Fruit fly (Drosophila melanogaster) whole organism, wandering third instar larva: Measurements from ENCODE around the gene Mgat4b.

Experiments
- Abd-B ChIP-seq: fragments of >200 bp; optimal IDR thresholded peaks from 2 replicates; lab custom pipeline; 2017; ENCODE audit warnings: missing biosample characterization, missing genetic modification characterization
- CG32264 ChIP-seq: fragments of 200-800 bp; sonication (Bioruptor generic); optimal IDR thresholded peaks from 2 replicates; lab custom pipeline; 2016; ENCODE audit warnings: missing biosample characterization, missing genetic modification characterization
- CG9705 ChIP-seq: fragments of 200-800 bp; sonication (Bioruptor generic); optimal IDR thresholded peaks from 2 replicates; lab custom pipeline; 2018; ENCODE audit warnings: missing biosample characterization, mild to moderate bottlenecking, missing genetic modification characterization
- CrebA ChIP-seq: fragments of 200-800 bp; sonication (Bioruptor generic); optimal IDR thresholded peaks from 2 replicates; lab custom pipeline; 2016; ENCODE audit warnings: missing biosample characterization, mild to moderate bottlenecking, missing genetic modification characterization, borderline replicate concordance
- Dfd ChIP-seq: fragments of >200 bp; optimal IDR thresholded peaks from 2 replicates; lab custom pipeline; 2017; ENCODE audit warnings: missing biosample characterization, missing genetic modification characterization
- Dif ChIP-seq: fragments of 200-275, 200-300 bp; sonication (Bioruptor generic); optimal IDR thresholded peaks from 2 replicates; lab custom pipeline; 2018; ENCODE audit warnings: missing biosample characterization, missing genetic modification characterization; ENCODE audit not compliant: partially characterized antibody
- GATAd ChIP-seq: sonication (Bioruptor generic); optimal IDR thresholded peaks from 2 replicates; lab custom pipeline; 2016; ENCODE audit warnings: missing biosample characterization, missing genetic modification characterization
- HLH106 ChIP-seq: fragments of 200-800 bp; optimal IDR thresholded peaks from 3 replicates; lab custom pipeline; 2019; ENCODE audit warnings: missing biosample characterization, mild to moderate bottlenecking, missing genetic modification characterization, moderate library complexity
- Hnf4 ChIP-seq: fragments of 200-800 bp; sonication (Bioruptor generic); optimal IDR thresholded peaks from 2 replicates; lab custom pipeline; 2016; ENCODE audit warnings: missing biosample characterization, mild to moderate bottlenecking, missing genetic modification characterization
- Hr78 ChIP-seq: fragments of >200 bp; optimal IDR thresholded peaks from 2 replicates; lab custom pipeline; 2017; ENCODE audit warnings: missing biosample characterization, missing genetic modification characterization
- Hr83 ChIP-seq: fragments of 200-300 bp; sonication (Bioruptor generic); optimal IDR thresholded peaks from 2 replicates; lab custom pipeline; 2016; ENCODE audit warnings: missing biosample characterization, mild to moderate bottlenecking, missing genetic modification characterization, moderate library complexity; ENCODE audit not compliant: poor library complexity, severe bottlenecking
- Jra ChIP-seq: sonication (Bioruptor generic); optimal IDR thresholded peaks from 2 replicates; lab custom pipeline; 2016; ENCODE audit warnings: missing biosample characterization, missing genetic modification characterization
- Mio ChIP-seq: sonication (Bioruptor generic); optimal IDR thresholded peaks from 2 replicates; lab custom pipeline; 2016; ENCODE audit warnings: missing biosample characterization, missing genetic modification characterization
- OdsH ChIP-seq: fragments of 200-800 bp; sonication (Bioruptor generic); optimal IDR thresholded peaks from 2 replicates; lab custom pipeline; 2016; ENCODE audit warnings: missing biosample characterization, mild to moderate bottlenecking, missing genetic modification characterization
- Rel ChIP-seq, 2 experiments: fragments of 200-800 bp; sonication (Bioruptor generic) in 1 of 2; optimal IDR thresholded peaks; 2 replicates in 1 of 2; 3 replicates in 1 of 2; lab custom pipeline; 2016 to 2019; ENCODE audit warnings: mild to moderate bottlenecking in 2 of 2, missing biosample characterization in 2 of 2, missing genetic modification characterization in 2 of 2, moderate library complexity in 1 of 2
- Sp1 ChIP-seq: fragments of 200-800 bp; sonication (Bioruptor generic); optimal IDR thresholded peaks from 3 replicates; lab custom pipeline; 2019; ENCODE audit warnings: missing biosample characterization, mild to moderate bottlenecking, missing genetic modification characterization, moderate library complexity
- Vsx2 ChIP-seq: fragments of 200-300, 225-300 bp; sonication (Bioruptor generic); optimal IDR thresholded peaks from 2 replicates; lab custom pipeline; 2018; ENCODE audit warnings: missing biosample characterization, missing genetic modification characterization; ENCODE audit not compliant: partially characterized antibody
- br ChIP-seq: fragments of 200-800 bp; sonication (Bioruptor generic); optimal IDR thresholded peaks from 2 replicates; lab custom pipeline; 2016; ENCODE audit warnings: missing biosample characterization, missing genetic modification characterization
- brk ChIP-seq: fragments of 200-800 bp; sonication (Bioruptor generic); optimal IDR thresholded peaks from 2 replicates; lab custom pipeline; 2016; ENCODE audit warnings: missing biosample characterization, mild to moderate bottlenecking, missing genetic modification characterization
- dl ChIP-seq, 2 experiments: fragments of 175-275, 200-275 bp in 1 of 2; fragments of 200-275 bp in 1 of 2; sonication (Bioruptor generic); optimal IDR thresholded peaks; lab custom pipeline; 2018; ENCODE audit warnings: mild to moderate bottlenecking in 2 of 2, missing biosample characterization in 2 of 2, missing genetic modification characterization in 2 of 2, moderate library complexity in 2 of 2; ENCODE audit not compliant: partially characterized antibody in 2 of 2, insufficient read depth in 1 of 2
- dmrt93B ChIP-seq: fragments of 200-800 bp; sonication (Bioruptor generic); optimal IDR thresholded peaks from 2 replicates; lab custom pipeline; 2018; ENCODE audit warnings: missing biosample characterization, mild to moderate bottlenecking, missing genetic modification characterization
- dsf ChIP-seq: sonication (Bioruptor generic); optimal IDR thresholded peaks from 2 replicates; lab custom pipeline; 2016; ENCODE audit warnings: missing biosample characterization, missing genetic modification characterization, borderline replicate concordance
- ey ChIP-seq: fragments of 200-800 bp; sonication (Bioruptor generic); optimal IDR thresholded peaks from 2 replicates; lab custom pipeline; 2016; ENCODE audit warnings: missing biosample characterization, missing genetic modification characterization
- foxo ChIP-seq, 2 experiments: fragments of 200-800 bp; sonication (Bioruptor generic); optimal IDR thresholded peaks; 2 replicates in 1 of 2; 3 replicates in 1 of 2; lab custom pipeline; 2016 to 2017; ENCODE audit warnings: missing biosample characterization in 2 of 2, missing genetic modification characterization in 2 of 2
- fru ChIP-seq: fragments of 200-800 bp; sonication (Bioruptor generic); optimal IDR thresholded peaks from 3 replicates; lab custom pipeline; 2016; ENCODE audit warnings: missing biosample characterization, mild to moderate bottlenecking, missing genetic modification characterization
- h ChIP-seq: fragments of 200-800 bp; sonication (Bioruptor generic); optimal IDR thresholded peaks from 3 replicates; lab custom pipeline; 2016; ENCODE audit warnings: missing biosample characterization, mild to moderate bottlenecking, missing genetic modification characterization
- jim ChIP-seq: fragments of 175-275, 200-325 bp; sonication (Bioruptor generic); optimal IDR thresholded peaks from 2 replicates; lab custom pipeline; 2016; ENCODE audit warnings: missing biosample characterization, mild to moderate bottlenecking, missing genetic modification characterization
- lola ChIP-seq: fragments of >200 bp; optimal IDR thresholded peaks from 2 replicates; lab custom pipeline; 2017; ENCODE audit warnings: missing biosample characterization, missing genetic modification characterization
- pan ChIP-seq: fragments of >200 bp; optimal IDR thresholded peaks from 2 replicates; lab custom pipeline; 2017
- psq ChIP-seq: fragments of 200-800 bp; sonication (Bioruptor generic); optimal IDR thresholded peaks from 3 replicates; lab custom pipeline; 2017; ENCODE audit warnings: missing biosample characterization, mild to moderate bottlenecking, missing genetic modification characterization, moderate library complexity
- rgr ChIP-seq: fragments of 200-800 bp; sonication (Bioruptor generic); optimal IDR thresholded peaks from 3 replicates; lab custom pipeline; 2016; ENCODE audit warnings: missing biosample characterization, mild to moderate bottlenecking, missing genetic modification characterization
- sage ChIP-seq: fragments of 200-800 bp; sonication (Bioruptor generic); optimal IDR thresholded peaks from 2 replicates; lab custom pipeline; 2016; ENCODE audit warnings: missing biosample characterization, mild to moderate bottlenecking, missing genetic modification characterization
- sv ChIP-seq: fragments of 200-800 bp; sonication (Bioruptor generic); optimal IDR thresholded peaks from 3 replicates; lab custom pipeline; 2016; ENCODE audit warnings: missing biosample characterization, missing genetic modification characterization
- usp ChIP-seq: fragments of >200 bp; optimal IDR thresholded peaks from 2 replicates; lab custom pipeline; 2017; ENCODE audit warnings: missing biosample characterization, missing genetic modification characterization
- woc ChIP-seq: sonication (Bioruptor generic); optimal IDR thresholded peaks from 2 replicates; lab custom pipeline; 2016; ENCODE audit warnings: missing biosample characterization, mild to moderate bottlenecking, missing genetic modification characterization

Mgat4b gene

DNA sequence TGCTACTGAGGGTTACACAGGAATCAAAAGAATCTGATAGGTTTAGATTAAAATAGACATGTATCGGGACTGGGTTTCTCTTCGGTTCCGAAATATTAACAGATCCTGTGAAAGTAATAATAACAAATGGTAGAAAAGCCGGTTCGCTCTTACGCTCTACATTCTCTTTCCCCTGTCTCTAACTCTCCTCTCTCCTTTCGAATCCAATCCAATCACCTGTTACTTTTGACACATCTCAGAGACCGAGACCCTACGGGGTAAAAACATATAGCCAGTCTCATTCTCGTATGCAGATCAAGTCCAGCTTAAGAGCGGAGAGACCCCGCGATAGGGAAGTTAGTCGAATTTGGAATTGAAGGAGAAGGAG lies 10.4 kb downstream of the Mgat4b start:
- TF ChIP-seq Dif (GFP tag; lab: Kevin White, UChicago), result peak; percentile 28
- no peak for TF ChIP-seq brk
- TF ChIP-seq dl (GFP tag; optimal IDR thresholded peaks at IDR 0.05; lab: Kevin White, UChicago; ENCODE audit: insufficient read depth in 1 of 2, partially characterized antibody in 2 of 2), result peak in 1 of 2 experiments; percentile 20
- TF ChIP-seq Abd-B (GFP tag; lab: Kevin White, UChicago), result no peak
- TF ChIP-seq woc, result no peak
- TF ChIP-seq fru (GFP tag; lab: Kevin White, UChicago), result no peak
- no peak for TF ChIP-seq GATAd
- no peak for TF ChIP-seq usp (GFP tag; lab: Kevin White, UChicago)

DNA sequence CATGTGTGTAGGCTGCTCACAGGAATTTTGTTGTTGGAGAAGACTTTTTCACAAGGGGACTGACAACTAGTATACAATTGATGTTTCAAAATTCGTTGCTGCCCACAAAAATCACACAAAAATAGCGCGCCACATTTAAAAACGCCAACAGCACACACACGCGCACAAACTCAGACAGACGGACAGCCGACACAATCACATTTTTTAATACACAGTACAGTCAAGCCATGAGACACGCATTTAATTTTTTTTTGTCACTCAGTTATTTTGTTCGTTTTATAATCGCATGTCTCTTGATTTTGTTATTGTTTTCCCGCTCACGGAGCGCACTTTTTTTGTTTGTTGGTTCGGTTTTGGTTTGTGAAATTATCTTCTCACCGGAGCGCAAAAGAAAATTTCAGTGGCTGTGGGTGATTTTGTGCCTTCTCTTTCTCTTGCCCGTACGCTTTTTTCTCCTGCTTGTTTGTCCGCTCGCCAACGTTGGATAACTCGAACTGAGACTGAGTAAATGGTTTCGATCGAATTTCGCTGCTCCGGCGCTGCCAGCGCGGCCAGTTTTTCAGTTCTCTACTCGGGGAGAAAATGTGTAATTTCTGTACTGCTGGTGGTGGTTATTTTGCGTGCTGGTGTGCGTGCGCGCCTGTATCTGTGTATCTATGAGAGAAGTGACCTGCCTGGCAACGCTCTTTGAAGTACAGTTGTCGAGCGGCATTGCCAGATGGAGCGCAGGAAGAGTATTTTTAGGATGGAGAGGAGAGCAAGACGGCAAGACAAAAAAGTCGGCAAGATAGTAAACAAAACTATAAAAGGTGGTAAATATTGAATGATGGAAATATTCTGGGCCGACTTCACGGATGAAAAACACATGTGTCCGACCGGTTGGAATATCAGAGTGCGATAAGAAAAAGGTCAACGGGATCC lies 11.4 kb downstream of the Mgat4b start, which contains the start of gene CG42507:
Gene CG42507 (minus strand): TSS at position 499 of the 921 bp plus-strand sequence.
- no peak for TF ChIP-seq Jra
- TF ChIP-seq pan, result no peak
- TF ChIP-seq dmrt93B (GFP tag; lab: Kevin White, UChicago), result no peak
- no peak for TF ChIP-seq HLH106 (tag; lab: Kevin White, UChicago)
- TF ChIP-seq fru (GFP tag; lab: Kevin White, UChicago), result peak; percentile 2
- TF ChIP-seq foxo (GFP tag; optimal IDR thresholded peaks at IDR 0.05; lab: Kevin White, UChicago), result peak in 1 of 2 experiments; percentile 61
- TF ChIP-seq Sp1 (GFP tag; lab: Kevin White, UChicago), result no peak
- TF ChIP-seq CG32264 (GFP tag; lab: Kevin White, UChicago), result peak; percentile 19
- TF ChIP-seq Dif (GFP tag; lab: Kevin White, UChicago), result peak; percentile 87
- TF ChIP-seq woc, result no peak
- no peak for TF ChIP-seq dsf
- TF ChIP-seq CrebA, result peak; percentile 96
- no peak for TF ChIP-seq psq
- TF ChIP-seq Hr78 (GFP tag; lab: Kevin White, UChicago), result no peak
- TF ChIP-seq CG9705 (GFP tag; lab: Kevin White, UChicago), result no peak
- no peak for TF ChIP-seq Abd-B (GFP tag; lab: Kevin White, UChicago)
- TF ChIP-seq sage, result peak; percentile 48
- TF ChIP-seq GATAd, result no peak
- TF ChIP-seq rgr (GFP tag; lab: Kevin White, UChicago), result no peak
- peak; percentile 85 for TF ChIP-seq Rel (GFP tag; optimal IDR thresholded peaks at IDR 0.05; lab: Kevin White, UChicago)
- TF ChIP-seq Rel (tag; optimal IDR thresholded peaks at IDR 0.05; lab: Kevin White, UChicago), result peak; percentile 45
- peak; percentile 33 to 77 for TF ChIP-seq dl (GFP tag; optimal IDR thresholded peaks at IDR 0.05; lab: Kevin White, UChicago; ENCODE audit: insufficient read depth in 1 of 2, partially characterized antibody in 2 of 2)
- peak; percentile 19 for TF ChIP-seq Hnf4 (GFP tag; lab: Kevin White, UChicago)
- TF ChIP-seq usp (GFP tag; lab: Kevin White, UChicago), result no peak
- TF ChIP-seq Vsx2 (GFP tag; lab: Kevin White, UChicago), result peak; percentile 26
- TF ChIP-seq sv (GFP tag; lab: Kevin White, UChicago), result no peak
- TF ChIP-seq Hr83 (GFP tag; lab: Kevin White, UChicago), result peak; percentile 71
- TF ChIP-seq brk, result peak; percentile 63
- TF ChIP-seq OdsH (GFP tag; lab: Kevin White, UChicago), result no peak
- peak; percentile 55 for TF ChIP-seq br

DNA sequence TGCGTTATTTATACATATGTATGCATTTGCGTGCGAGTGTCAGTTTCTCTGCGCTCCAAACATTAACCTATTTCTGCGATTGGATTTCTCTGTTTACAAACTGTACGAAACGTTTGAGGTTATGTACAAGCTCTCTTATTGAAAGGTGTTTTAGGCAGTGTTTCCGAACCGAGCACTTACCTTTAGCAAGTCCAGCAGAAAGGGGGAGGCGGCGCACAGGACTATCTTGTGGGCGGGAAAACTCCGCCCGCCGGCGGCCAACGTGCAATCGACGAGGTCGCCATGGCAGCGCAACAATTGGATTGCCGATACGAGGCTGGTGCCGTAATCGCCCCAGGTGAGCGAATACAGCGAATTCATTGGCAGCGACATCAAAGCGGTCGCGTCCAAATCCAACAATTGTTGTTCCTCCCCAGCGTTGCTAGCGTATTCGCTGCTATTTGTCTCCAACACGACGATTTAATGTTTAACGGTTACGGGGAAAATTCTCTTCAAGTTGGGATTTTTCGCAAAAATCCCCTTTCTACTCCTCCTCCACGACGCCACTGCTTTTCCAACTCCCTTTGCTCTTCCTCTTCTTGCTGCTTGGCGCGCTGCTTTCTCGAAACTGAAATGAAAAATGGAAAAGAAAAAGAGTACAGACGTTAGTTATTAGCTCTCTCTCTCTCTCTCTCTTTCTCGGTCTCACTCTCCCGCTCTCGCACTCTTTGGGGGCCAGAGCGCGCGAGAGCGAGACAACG lies 12.2 kb downstream of the Mgat4b start:
- TF ChIP-seq Abd-B (GFP tag; lab: Kevin White, UChicago) (no peak), br (peak; percentile 84), lola (GFP tag; lab: Kevin White, UChicago) (no peak), rgr (GFP tag; lab: Kevin White, UChicago) (peak; percentile 93), dmrt93B (GFP tag; lab: Kevin White, UChicago) (peak; percentile 77), psq (peak; percentile 78), h (GFP tag; lab: Kevin White, UChicago) (peak; percentile 93), CG32264 (GFP tag; lab: Kevin White, UChicago) (peak; percentile 69), jim (GFP tag; lab: Kevin White, UChicago) (peak; percentile 65), ey (GFP tag; lab: Kevin White, UChicago) (peak; percentile 89), Vsx2 (GFP tag; lab: Kevin White, UChicago) (peak; percentile 92), woc (peak; percentile 7), brk (no peak), Sp1 (GFP tag; lab: Kevin White, UChicago) (peak; percentile 85), HLH106 (tag; lab: Kevin White, UChicago) (peak; percentile 87), Dfd (GFP tag; lab: Kevin White, UChicago) (no peak), foxo (GFP tag; optimal IDR thresholded peaks at IDR 0.05; lab: Kevin White, UChicago) (peak in 1 of 2 experiments; percentile 94), Dif (GFP tag; lab: Kevin White, UChicago) (peak; percentile 97), sv (GFP tag; lab: Kevin White, UChicago) (peak; percentile 85), sage (peak; percentile 84), Hr83 (GFP tag; lab: Kevin White, UChicago) (peak; percentile 63), fru (GFP tag; lab: Kevin White, UChicago) (peak; percentile 90), Jra (peak; percentile 1), GATAd (no peak), Rel (GFP tag; optimal IDR thresholded peaks at IDR 0.05; lab: Kevin White, UChicago) (no peak), Rel (tag; optimal IDR thresholded peaks at IDR 0.05; lab: Kevin White, UChicago) (peak; percentile 36), Hnf4 (GFP tag; lab: Kevin White, UChicago) (peak; percentile 89), dl (GFP tag; optimal IDR thresholded peaks at IDR 0.05; lab: Kevin White, UChicago; ENCODE audit: insufficient read depth in 1 of 2, partially characterized antibody in 2 of 2) (peak; percentile 82 to 95), dsf (no peak), Mio (GFP tag; lab: Kevin White, UChicago) (peak; percentile 56), CG9705 (GFP tag; lab: Kevin White, UChicago) (peak; percentile 71), usp (GFP tag; lab: Kevin White, UChicago) (no peak), CrebA (no peak)
